Fruit fly (Drosophila melanogaster): ENCODE results near the gene CG15784.

Gene CG15784

DNA sequence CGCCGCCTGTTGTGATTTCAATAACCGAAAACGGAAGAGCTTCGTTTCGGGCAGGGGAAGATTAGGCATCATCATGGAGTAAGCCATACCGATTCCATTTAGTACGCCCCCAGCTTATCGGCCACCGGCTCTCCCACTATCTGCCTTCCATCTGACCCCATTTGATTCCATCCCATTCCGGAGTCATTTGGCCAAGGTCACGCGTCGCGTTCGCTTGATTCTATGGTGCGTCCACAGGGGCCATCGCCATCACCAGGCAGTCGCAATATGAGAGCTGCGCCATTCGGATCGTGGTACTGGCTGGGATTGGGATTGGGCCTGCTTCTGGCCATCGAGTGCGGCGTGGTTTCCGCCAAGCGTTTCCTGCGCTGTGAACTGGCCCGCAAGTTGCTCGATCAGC is 2.1 kb upstream of the CG15784 start, which contains the start of gene CG16756:
Gene CG16756, plus strand, starts transcription at position 257 of the 400 bp plus-strand sequence.
- TF ChIP-seq Dll (optimal IDR thresholded peaks at IDR 0.05) (no peak), CG8478 (optimal IDR thresholded peaks at IDR 0.05) (no peak), psq (optimal IDR thresholded peaks at IDR 0.05) (no peak), usp (GFP tag; optimal IDR thresholded peaks at IDR 0.05) (no peak)

DNA sequence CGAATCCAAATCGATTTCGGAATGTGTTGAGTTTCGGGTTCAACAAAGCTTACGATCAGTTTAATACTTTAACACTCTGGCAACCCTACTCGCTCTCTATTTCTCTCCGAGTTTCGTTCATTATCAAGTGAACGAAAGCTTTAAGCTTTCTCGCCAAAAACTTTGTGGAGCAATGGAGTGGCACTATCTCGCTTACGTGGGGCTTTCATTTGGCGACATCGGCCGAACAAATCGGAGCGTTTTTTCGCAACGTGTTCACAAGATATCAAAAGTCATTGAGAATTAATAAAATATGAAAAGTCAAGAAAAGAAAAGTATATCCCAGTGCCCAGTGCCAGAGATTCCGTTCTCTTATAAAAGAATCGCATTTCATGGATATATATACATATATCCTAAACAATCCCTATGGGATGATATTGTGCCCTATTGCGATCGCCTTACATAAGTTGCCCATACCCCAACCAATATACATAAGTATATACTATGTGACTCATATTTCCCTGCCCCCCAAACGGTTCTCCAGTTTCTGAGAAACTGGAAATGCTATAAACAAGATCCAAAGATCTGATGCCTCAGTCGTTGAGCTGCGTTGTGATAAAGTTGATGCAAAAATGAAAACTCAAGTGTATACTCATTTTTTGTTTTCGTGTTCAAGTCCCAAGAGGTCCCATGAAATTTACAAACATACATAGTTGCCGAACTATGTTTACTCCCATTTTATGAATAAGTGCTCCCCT is 862 bp upstream of the CG15784 start:
- no peak for TF ChIP-seq CG8478 (optimal IDR thresholded peaks at IDR 0.05)
- no peak for TF ChIP-seq psq (optimal IDR thresholded peaks at IDR 0.05)
- TF ChIP-seq usp (GFP tag; optimal IDR thresholded peaks at IDR 0.05) = no peak
- no peak for TF ChIP-seq EcR (GFP tag; optimal IDR thresholded peaks at IDR 0.05)
- TF ChIP-seq Dll (optimal IDR thresholded peaks at IDR 0.05) = no peak
- TF ChIP-seq pan (optimal IDR thresholded peaks at IDR 0.05) = no peak

DNA sequence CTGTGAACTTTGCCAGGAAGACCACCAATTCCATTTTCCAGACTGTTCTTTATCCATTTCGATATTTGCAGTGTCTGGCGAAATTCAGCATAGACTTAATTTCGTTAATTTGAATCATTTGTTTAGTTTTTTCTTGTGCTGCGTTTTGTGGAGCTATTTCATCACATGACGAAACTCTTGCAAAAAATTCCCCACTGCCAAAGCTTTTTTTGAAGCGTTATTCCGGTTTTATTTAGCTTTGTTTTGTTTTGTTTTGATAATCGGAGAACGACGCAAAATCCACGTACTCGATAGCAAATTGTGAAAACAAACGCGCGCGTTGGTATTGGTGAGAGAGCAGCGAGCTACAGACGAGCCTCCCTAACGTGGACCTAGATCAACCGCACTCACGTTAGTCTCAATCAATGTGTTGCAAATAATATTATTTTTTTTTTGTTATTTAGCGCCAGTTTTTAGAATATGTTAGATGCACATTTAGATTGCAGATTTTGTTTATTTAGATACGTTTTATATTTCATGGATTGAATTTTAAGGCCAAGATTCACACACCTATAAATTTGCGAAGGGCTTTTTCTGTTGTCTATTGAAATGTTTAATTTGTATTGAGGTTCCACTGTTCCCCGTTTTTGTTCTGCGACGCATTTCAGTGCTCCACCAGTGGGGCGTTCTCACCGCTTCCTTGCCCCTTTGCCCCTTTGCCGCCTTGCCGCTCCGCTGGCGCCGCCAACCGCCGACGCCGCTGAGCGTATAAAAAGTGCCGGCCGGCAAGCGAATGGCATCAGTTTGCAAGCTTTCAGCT is 606 bp downstream of the CG15784 start:
- TF ChIP-seq Dll (optimal IDR thresholded peaks at IDR 0.05) = no peak
- TF ChIP-seq pan (optimal IDR thresholded peaks at IDR 0.05) = no peak
- TF ChIP-seq psq (optimal IDR thresholded peaks at IDR 0.05) = no peak
- TF ChIP-seq CG8478 (optimal IDR thresholded peaks at IDR 0.05) = no peak

DNA sequence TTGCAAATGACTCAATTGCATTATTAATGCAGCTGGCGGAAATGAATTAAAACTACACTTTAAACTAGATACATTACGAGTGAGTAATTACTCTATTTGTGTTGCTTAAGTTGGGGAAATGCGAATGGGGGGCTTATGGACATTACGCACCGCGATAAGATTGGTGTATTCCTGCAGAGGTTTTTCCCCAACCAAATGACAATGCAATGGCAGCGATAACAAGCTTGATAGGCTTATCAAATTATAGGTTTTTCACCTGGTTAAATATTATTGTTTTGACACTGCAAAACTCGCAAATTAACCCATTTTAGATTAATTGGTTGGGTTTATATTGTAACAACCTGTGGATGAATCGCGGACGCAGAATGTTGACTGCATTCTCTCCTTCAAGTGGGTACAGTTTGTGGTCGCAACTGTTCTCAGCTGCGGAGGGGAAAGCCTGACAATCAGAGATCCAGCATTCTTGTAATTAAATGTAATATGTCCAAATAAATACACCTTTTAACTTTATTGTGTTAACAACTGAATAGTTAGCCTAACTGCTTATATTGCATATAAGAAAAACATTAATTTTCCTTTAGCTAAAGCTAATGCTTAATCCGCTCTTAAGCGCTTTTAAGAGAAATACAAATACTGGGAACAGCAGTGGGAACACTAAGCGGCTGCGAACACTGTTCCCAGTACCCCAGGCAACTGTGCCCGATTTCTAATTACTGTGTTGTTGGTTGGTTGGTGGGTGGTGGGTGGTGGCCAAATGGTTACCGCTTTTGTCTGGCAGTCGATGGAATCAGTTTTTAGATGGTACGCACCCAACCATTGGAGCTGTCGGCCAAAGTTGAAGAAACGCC is 3.5 kb downstream of the CG15784 start:
- TF ChIP-seq Dll (optimal IDR thresholded peaks at IDR 0.05) (no peak), CG8478 (optimal IDR thresholded peaks at IDR 0.05) (no peak), usp (GFP tag; optimal IDR thresholded peaks at IDR 0.05) (no peak), psq (optimal IDR thresholded peaks at IDR 0.05) (no peak), pan (optimal IDR thresholded peaks at IDR 0.05) (no peak), EcR (GFP tag; optimal IDR thresholded peaks at IDR 0.05) (no peak)

DNA sequence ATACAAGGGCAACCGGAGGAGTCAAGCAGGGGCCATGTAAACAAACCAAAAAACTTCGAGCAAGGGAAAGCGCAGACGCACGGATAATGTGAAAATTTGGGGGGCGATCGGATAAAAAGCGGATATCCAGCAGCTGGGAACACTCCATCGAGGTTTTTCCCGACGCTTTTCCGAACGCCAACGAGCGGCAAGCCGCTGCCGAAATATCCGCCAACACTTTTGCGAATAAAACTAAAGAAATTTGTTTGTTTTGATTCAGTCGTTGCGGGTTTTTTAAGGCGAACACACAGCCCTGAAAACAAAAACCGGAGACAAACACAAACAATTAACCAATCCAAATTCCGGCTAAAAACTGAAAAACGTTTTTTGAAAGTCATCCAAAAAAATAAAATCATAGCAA is 17.0 kb downstream of the CG15784 start, which contains the start of gene SPR:
Gene SPR, plus strand, starts transcription at position 253 of the 400 bp plus-strand sequence.
- TF ChIP-seq pan (optimal IDR thresholded peaks at IDR 0.05) (no peak), CG8478 (optimal IDR thresholded peaks at IDR 0.05) (no peak)
